Worm (Caenorhabditis elegans): ENCODE results near the gene F21C10.18.

ce11 chrV:9081410-9081809 is 26.9 kb upstream of the F21C10.18 start:
- no peak for TF ChIP-seq ztf-23 (GFP tag; IDR thresholded peaks at IDR 0.05)
- TF ChIP-seq ztf-29 (GFP tag; IDR thresholded peaks at IDR 0.05) = no peak
- TF ChIP-seq flt-1 (GFP tag; IDR thresholded peaks at IDR 0.05) = no peak
- no peak for TF ChIP-seq klf-2 (GFP tag; conservative IDR thresholded peaks at IDR 0.05)
